Fruit fly (Drosophila melanogaster): ENCODE results near the gene mon2.
A peak's percentile ranks its signal among the peaks of the same experiment; 100 is the strongest.

mon2 gene

dm6 chr2L:8162307-8163024 is 38.7 kb upstream of the mon2 start, which contains the start of gene Acbp1:
Acbp1 (minus strand) TSS chr2L:8162452.
- peak; percentile 97 for TF ChIP-seq CG4496 (GFP tag; IDR thresholded peaks at IDR 0.05)
- TF ChIP-seq CG14655 (GFP tag; optimal IDR thresholded peaks at IDR 0.05): peak; percentile 97
- peak; percentile 99 for TF ChIP-seq CG8159 (tag; optimal IDR thresholded peaks at IDR 0.05)
- TF ChIP-seq CG12605 (GFP tag; IDR thresholded peaks at IDR 0.05): peak; percentile 91
- TF ChIP-seq CG13204 (GFP tag; optimal IDR thresholded peaks at IDR 0.05): peak; percentile 93
- TF ChIP-seq CG34367 (tag; optimal IDR thresholded peaks at IDR 0.05): peak; percentile 96
- peak; percentile 95 for TF ChIP-seq CG9948 (tag; optimal IDR thresholded peaks at IDR 0.05)
- TF ChIP-seq CG8301 (tag; optimal IDR thresholded peaks at IDR 0.05): peak; percentile 98
- peak; percentile 96 for TF ChIP-seq Ets98B (GFP tag; IDR thresholded peaks at IDR 0.05)
- peak; percentile 56 for TF ChIP-seq rn (GFP tag; IDR thresholded peaks at IDR 0.05)
- TF ChIP-seq Pif1B (GFP tag; optimal IDR thresholded peaks at IDR 0.05): peak; percentile 98
- TF ChIP-seq CG32121 (GFP tag; IDR thresholded peaks at IDR 0.05): peak; percentile 93
- peak; percentile 96 for TF ChIP-seq D1 (tag; optimal IDR thresholded peaks at IDR 0.05)
- TF ChIP-seq Pif1A (GFP tag; optimal IDR thresholded peaks at IDR 0.05): peak; percentile 95
- peak; percentile 93 for TF ChIP-seq gl (tag; optimal IDR thresholded peaks at IDR 0.05)
- TF ChIP-seq Snoo (tag; optimal IDR thresholded peaks at IDR 0.05): peak; percentile 97
- peak; percentile 54; the same call in 1 of the 2 replicates for TF ChIP-seq CG10348 (GFP tag; IDR thresholded peaks at IDR 0.05)
- peak; percentile 97 for TF ChIP-seq CG15710 (tag; optimal IDR thresholded peaks at IDR 0.05)
- TF ChIP-seq EcR (GFP tag; optimal IDR thresholded peaks at IDR 0.05): peak; percentile 87
- TF ChIP-seq CG17806 (tag; optimal IDR thresholded peaks at IDR 0.05): peak; percentile 97
- peak; percentile 89 for TF ChIP-seq fd96Ca (GFP tag; IDR thresholded peaks at IDR 0.05)

DNA sequence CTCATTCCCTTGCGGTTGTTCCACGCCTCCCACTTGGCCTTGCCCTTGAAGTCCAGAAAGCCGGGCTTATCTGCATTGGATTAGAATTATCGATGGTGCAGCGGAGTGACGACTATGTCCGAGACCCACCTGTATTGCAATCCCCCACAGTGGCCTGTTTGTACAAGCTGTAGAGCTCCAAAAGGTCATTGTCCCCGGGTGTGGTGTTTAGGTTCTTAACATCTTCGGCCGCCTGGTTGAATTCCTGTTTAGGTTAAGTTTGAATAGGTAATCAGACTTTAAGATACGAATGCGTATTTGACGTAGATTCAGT is 38.1 kb upstream of the mon2 start:
- TF ChIP-seq EcR (GFP tag; optimal IDR thresholded peaks at IDR 0.05) (peak; percentile 99), CG8159 (tag; optimal IDR thresholded peaks at IDR 0.05) (no peak)

dm6 chr2L:8159498-8159897 is 35.7 kb upstream of the mon2 start, which contains the start of the genes PAPLA1 and Rbsn-5:
PAPLA1 (minus strand) TSS chr2L:8159638.
Rbsn-5 (plus strand) TSS chr2L:8159832.
- TF ChIP-seq Pif1B (GFP tag; optimal IDR thresholded peaks at IDR 0.05) (peak; percentile 88), rn (GFP tag; IDR thresholded peaks at IDR 0.05) (peak; percentile 92), EcR (GFP tag; optimal IDR thresholded peaks at IDR 0.05) (peak; percentile 68), Pif1A (GFP tag; optimal IDR thresholded peaks at IDR 0.05) (peak; percentile 94), CG32121 (GFP tag; IDR thresholded peaks at IDR 0.05) (peak; percentile 80), CG9948 (tag; optimal IDR thresholded peaks at IDR 0.05) (peak; percentile 91), CG8301 (tag; optimal IDR thresholded peaks at IDR 0.05) (peak; percentile 90), CG14655 (GFP tag; optimal IDR thresholded peaks at IDR 0.05) (peak; percentile 89), CG10348 (GFP tag; IDR thresholded peaks at IDR 0.05) (peak; percentile 69; the same call in 1 of the 2 replicates), D1 (tag; optimal IDR thresholded peaks at IDR 0.05) (peak; percentile 72), CG17806 (tag; optimal IDR thresholded peaks at IDR 0.05) (peak; percentile 94), Ets98B (GFP tag; IDR thresholded peaks at IDR 0.05) (peak; percentile 87), CG34367 (tag; optimal IDR thresholded peaks at IDR 0.05) (peak; percentile 87), CG12605 (GFP tag; IDR thresholded peaks at IDR 0.05) (peak; percentile 76), fd96Ca (GFP tag; IDR thresholded peaks at IDR 0.05) (peak; percentile 92), CG15710 (tag; optimal IDR thresholded peaks at IDR 0.05) (peak; percentile 90), CG13204 (GFP tag; optimal IDR thresholded peaks at IDR 0.05) (peak; percentile 59), gl (tag; optimal IDR thresholded peaks at IDR 0.05) (peak; percentile 75), Snoo (tag; optimal IDR thresholded peaks at IDR 0.05) (peak; percentile 90), CG4496 (GFP tag; IDR thresholded peaks at IDR 0.05) (peak; percentile 89), CG8159 (tag; optimal IDR thresholded peaks at IDR 0.05) (peak; percentile 92)

- no peak for TF ChIP-seq rn (GFP tag; IDR thresholded peaks at IDR 0.05)
- TF ChIP-seq fd96Ca (GFP tag; IDR thresholded peaks at IDR 0.05): no peak
- no peak for TF ChIP-seq CG4496 (GFP tag; IDR thresholded peaks at IDR 0.05)
- TF ChIP-seq gl (tag; optimal IDR thresholded peaks at IDR 0.05): no peak
- TF ChIP-seq Ets98B (GFP tag; IDR thresholded peaks at IDR 0.05): no peak
- no peak for TF ChIP-seq CG15710 (tag; optimal IDR thresholded peaks at IDR 0.05)
- TF ChIP-seq CG8159 (tag; optimal IDR thresholded peaks at IDR 0.05): no peak
- TF ChIP-seq CG12605 (GFP tag; IDR thresholded peaks at IDR 0.05): no peak
- TF ChIP-seq Snoo (tag; optimal IDR thresholded peaks at IDR 0.05): no peak
- TF ChIP-seq CG32121 (GFP tag; IDR thresholded peaks at IDR 0.05): no peak
- TF ChIP-seq Pif1B (GFP tag; optimal IDR thresholded peaks at IDR 0.05): no peak
- no peak for TF ChIP-seq CG10348 (GFP tag; IDR thresholded peaks at IDR 0.05)
- no peak for TF ChIP-seq CG13204 (GFP tag; optimal IDR thresholded peaks at IDR 0.05)
- TF ChIP-seq D1 (tag; optimal IDR thresholded peaks at IDR 0.05): no peak
- no peak for TF ChIP-seq CG34367 (tag; optimal IDR thresholded peaks at IDR 0.05)
- no peak for TF ChIP-seq CG14655 (GFP tag; optimal IDR thresholded peaks at IDR 0.05)
- no peak for TF ChIP-seq Pif1A (GFP tag; optimal IDR thresholded peaks at IDR 0.05)
Measured at dm6 chr2L:8157166-8157565, 33.4 kb upstream of the mon2 start.

DNA sequence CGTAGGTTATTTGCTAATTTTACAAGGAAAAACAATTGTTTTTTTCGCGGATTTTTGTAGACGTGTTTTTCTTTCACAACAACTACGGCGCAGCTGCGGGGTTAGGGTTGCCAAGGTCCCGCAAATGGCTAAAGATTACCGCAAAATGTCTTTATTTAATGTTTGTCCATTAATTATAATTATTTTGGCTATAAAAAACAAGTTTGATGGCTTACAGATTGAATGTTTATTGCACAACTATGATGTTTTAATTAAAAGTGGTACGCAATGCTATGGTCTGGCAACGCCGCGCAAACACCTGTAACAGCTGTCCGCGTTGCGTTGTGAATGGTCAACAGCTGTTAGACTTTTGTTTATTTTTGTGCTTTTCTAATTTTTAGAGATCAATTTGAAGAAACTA is 32.9 kb upstream of the mon2 start:
- TF ChIP-seq Ets98B (GFP tag; IDR thresholded peaks at IDR 0.05) (peak; percentile 64; the same call in 1 of the 2 replicates), D1 (tag; optimal IDR thresholded peaks at IDR 0.05) (no peak), Snoo (tag; optimal IDR thresholded peaks at IDR 0.05) (peak; percentile 47), CG10348 (GFP tag; IDR thresholded peaks at IDR 0.05) (no peak), CG13204 (GFP tag; optimal IDR thresholded peaks at IDR 0.05) (no peak), Pif1A (GFP tag; optimal IDR thresholded peaks at IDR 0.05) (peak; percentile 63), CG12605 (GFP tag; IDR thresholded peaks at IDR 0.05) (peak; percentile 68; the same call in 1 of the 2 replicates), rn (GFP tag; IDR thresholded peaks at IDR 0.05) (0 out of 2 replicates have a peak, but pooled peaks have one; percentile 43), CG17806 (tag; optimal IDR thresholded peaks at IDR 0.05) (peak; percentile 57), CG8301 (tag; optimal IDR thresholded peaks at IDR 0.05) (peak; percentile 59), CG8159 (tag; optimal IDR thresholded peaks at IDR 0.05) (peak; percentile 54), gl (tag; optimal IDR thresholded peaks at IDR 0.05) (peak; percentile 12), CG14655 (GFP tag; optimal IDR thresholded peaks at IDR 0.05) (peak; percentile 65), EcR (GFP tag; optimal IDR thresholded peaks at IDR 0.05) (no peak), CG9948 (tag; optimal IDR thresholded peaks at IDR 0.05) (peak; percentile 39), CG15710 (tag; optimal IDR thresholded peaks at IDR 0.05) (peak; percentile 52), Pif1B (GFP tag; optimal IDR thresholded peaks at IDR 0.05) (peak; percentile 49), CG34367 (tag; optimal IDR thresholded peaks at IDR 0.05) (peak; percentile 30), CG4496 (GFP tag; IDR thresholded peaks at IDR 0.05) (peak; percentile 81), fd96Ca (GFP tag; IDR thresholded peaks at IDR 0.05) (peak; percentile 73), CG32121 (GFP tag; IDR thresholded peaks at IDR 0.05) (peak; percentile 77)

All from whole organism, pupa.